Worm (Caenorhabditis elegans): Measurements from ENCODE around the gene F59B1.8.

The F59B1.8 gene

ce11 chrV:3649473-3649872 is 5.4 kb upstream of the F59B1.8 start, which contains the start of gene str-114:
TSS of gene str-114 (plus strand) at chrV:3649773.
- TF ChIP-seq flh-1 (GFP tag; optimal IDR thresholded peaks at IDR 0.05): no peak
- no peak for TF ChIP-seq mep-1 (tag; optimal IDR thresholded peaks at IDR 0.05)
- no peak for TF ChIP-seq nhr-28 (tag; optimal IDR thresholded peaks at IDR 0.05)
- no peak for TF ChIP-seq mab-5 (tag; optimal IDR thresholded peaks at IDR 0.05)
- no peak for TF ChIP-seq ceh-39 (tag; optimal IDR thresholded peaks at IDR 0.05)

ce11 chrV:3647862-3648261 is 3.8 kb upstream of the F59B1.8 start, which contains the start of gene F59B1.10:
TSS of gene F59B1.10 (minus strand) at chrV:3647962.
- TF ChIP-seq unc-62 (GFP tag; optimal IDR thresholded peaks at IDR 0.05) (no peak), lin-13 (tag; optimal IDR thresholded peaks at IDR 0.05) (no peak), blmp-1 (tag; optimal IDR thresholded peaks at IDR 0.05) (no peak), nhr-2 (tag; optimal IDR thresholded peaks at IDR 0.05) (no peak), lin-32 (GFP tag; optimal IDR thresholded peaks at IDR 0.05) (no peak), snpc-4 (tag; optimal IDR thresholded peaks at IDR 0.05) (no peak), mls-2 (tag; optimal IDR thresholded peaks at IDR 0.05) (no peak), tbx-8 (GFP tag; optimal IDR thresholded peaks at IDR 0.05) (no peak), drap-1 (GFP tag; optimal IDR thresholded peaks at IDR 0.05) (no peak), hlh-1 (tag; optimal IDR thresholded peaks at IDR 0.05) (no peak), sptf-1 (tag; optimal IDR thresholded peaks at IDR 0.05) (no peak), nhr-12 (tag; optimal IDR thresholded peaks at IDR 0.05) (no peak), lsy-2 (tag; optimal IDR thresholded peaks at IDR 0.05) (no peak), elt-3 (tag; optimal IDR thresholded peaks at IDR 0.05) (no peak), nhr-76 (tag; optimal IDR thresholded peaks at IDR 0.05) (no peak), nhr-28 (tag; optimal IDR thresholded peaks at IDR 0.05) (no peak), pha-4 (tag; optimal IDR thresholded peaks at IDR 0.05) (no peak), ceh-43 (GFP tag; optimal IDR thresholded peaks at IDR 0.05) (no peak), zip-8 (tag; optimal IDR thresholded peaks at IDR 0.05) (no peak)

ce11 chrV:3639873-3640272 is 4.2 kb downstream of the F59B1.8 start:
- TF ChIP-seq ztf-11 (tag; optimal IDR thresholded peaks at IDR 0.05) (no peak), bed-3 (GFP tag; optimal IDR thresholded peaks at IDR 0.05) (no peak), lsy-2 (tag; optimal IDR thresholded peaks at IDR 0.05) (no peak), drap-1 (GFP tag; optimal IDR thresholded peaks at IDR 0.05) (no peak)

ce11 chrV:3637086-3637485 is 7.0 kb downstream of the F59B1.8 start, which contains the start of gene srx-41:
TSS of gene srx-41 (minus strand) at chrV:3637186.
- TF ChIP-seq nhr-12 (tag; optimal IDR thresholded peaks at IDR 0.05): no peak
- TF ChIP-seq bed-3 (GFP tag; optimal IDR thresholded peaks at IDR 0.05): no peak
- TF ChIP-seq unc-120 (tag; optimal IDR thresholded peaks at IDR 0.05; ENCODE audit: poor library complexity, severe bottlenecking): no peak
- TF ChIP-seq blmp-1 (tag; optimal IDR thresholded peaks at IDR 0.05): no peak
- TF ChIP-seq hlh-1 (tag; optimal IDR thresholded peaks at IDR 0.05): no peak

ce11 chrV:3634293-3635016 is 9.6 kb downstream of the F59B1.8 start:
- TF ChIP-seq ces-1 (GFP tag; optimal IDR thresholded peaks at IDR 0.05): no peak
- no peak for TF ChIP-seq cnd-1 (tag; optimal IDR thresholded peaks at IDR 0.05)
- no peak for TF ChIP-seq sptf-1 (tag; optimal IDR thresholded peaks at IDR 0.05)
- no peak for TF ChIP-seq M03D4.4 (tag; optimal IDR thresholded peaks at IDR 0.05)
- no peak for TF ChIP-seq nhr-237 (tag; optimal IDR thresholded peaks at IDR 0.05)
- no peak for TF ChIP-seq nhr-2 (tag; optimal IDR thresholded peaks at IDR 0.05)
- no peak for TF ChIP-seq nhr-28 (tag; optimal IDR thresholded peaks at IDR 0.05)
- no peak for TF ChIP-seq sem-2 (GFP tag; optimal IDR thresholded peaks at IDR 0.05)
- TF ChIP-seq snpc-4 (tag; optimal IDR thresholded peaks at IDR 0.05): no peak
- TF ChIP-seq lin-13 (tag; optimal IDR thresholded peaks at IDR 0.05): no peak
- TF ChIP-seq mab-5 (tag; optimal IDR thresholded peaks at IDR 0.05): no peak
- TF ChIP-seq blmp-1 (tag; optimal IDR thresholded peaks at IDR 0.05): no peak
- TF ChIP-seq bed-3 (GFP tag; optimal IDR thresholded peaks at IDR 0.05): no peak
- no peak for TF ChIP-seq ztf-11 (tag; optimal IDR thresholded peaks at IDR 0.05)
